Worm (Caenorhabditis elegans): ENCODE measurements around the gene col-3.
A peak's percentile ranks its signal among the peaks of the same experiment; 100 is the strongest.

col-3 gene

DNA sequence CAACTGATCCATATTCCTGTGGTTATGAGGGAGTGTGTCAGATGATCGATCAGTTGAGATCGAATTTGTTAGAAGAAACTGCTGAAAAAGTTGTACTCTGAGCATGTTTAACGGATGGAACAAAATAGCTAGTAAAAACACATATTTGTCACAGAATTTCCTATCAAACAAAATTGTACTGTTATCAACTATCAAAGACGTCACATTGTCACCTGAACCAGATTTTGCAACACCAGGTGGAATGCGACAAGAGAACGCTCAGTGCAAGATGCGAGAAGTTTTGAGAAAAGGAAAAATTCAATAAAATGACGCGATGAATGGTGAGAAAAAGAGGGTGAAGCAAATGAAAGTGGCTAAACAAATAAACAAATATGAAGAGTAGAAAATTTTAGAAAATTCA is 43.0 kb downstream of the col-3 start:
- TF ChIP-seq fkh-10 (GFP tag; optimal IDR thresholded peaks at IDR 0.05) = no peak
- peak; percentile 23 for TF ChIP-seq nhr-77 (tag; optimal IDR thresholded peaks at IDR 0.05)
- TF ChIP-seq nhr-76 (tag; optimal IDR thresholded peaks at IDR 0.05) = no peak
- TF ChIP-seq dpl-1 (GFP tag; optimal IDR thresholded peaks at IDR 0.05) = peak; percentile 13
- no peak for TF ChIP-seq daf-8 (GFP tag; IDR thresholded peaks at IDR 0.05)
- TF ChIP-seq hlh-11 (tag; optimal IDR thresholded peaks at IDR 0.05) = peak; percentile 46
- TF ChIP-seq zag-1 (tag; optimal IDR thresholded peaks at IDR 0.05) = no peak
- TF ChIP-seq dve-1 (tag; optimal IDR thresholded peaks at IDR 0.05; ENCODE audit: insufficient read depth) = peak; percentile 45
- no peak for TF ChIP-seq snpc-1.2 (GFP tag; IDR thresholded peaks at IDR 0.05)
- no peak for TF ChIP-seq vab-7 (GFP tag; IDR thresholded peaks at IDR 0.05)
- TF ChIP-seq ceh-62 (tag; optimal IDR thresholded peaks at IDR 0.05) = no peak
- no peak for TF ChIP-seq ces-1 (GFP tag; optimal IDR thresholded peaks at IDR 0.05)
- no peak for TF ChIP-seq F26F4.8 (GFP tag; conservative IDR thresholded peaks at IDR 0.05)
- peak; percentile 13 for TF ChIP-seq hlh-30 (tag; optimal IDR thresholded peaks at IDR 0.05; ENCODE audit: insufficient read depth)
- TF ChIP-seq spr-3 (GFP tag; optimal IDR thresholded peaks at IDR 0.05) = no peak
- TF ChIP-seq saeg-2 (GFP tag; IDR thresholded peaks at IDR 0.05) = no peak
- no peak for TF ChIP-seq daf-16 (GFP tag; optimal IDR thresholded peaks at IDR 0.05)
- TF ChIP-seq daf-16 (tag; optimal IDR thresholded peaks at IDR 0.05) = peak; percentile 26
- no peak for TF ChIP-seq rbr-2 (tag; optimal IDR thresholded peaks at IDR 0.05)
- TF ChIP-seq Y105C5A.15 (GFP tag; IDR thresholded peaks at IDR 0.05) = no peak
- TF ChIP-seq nhr-28 (tag; optimal IDR thresholded peaks at IDR 0.05) = peak; percentile 67
- no peak for TF ChIP-seq set-16 (GFP tag; IDR thresholded peaks at IDR 0.05)
- no peak for TF ChIP-seq nhr-11 (tag; optimal IDR thresholded peaks at IDR 0.05)
- TF ChIP-seq aly-2 (tag; optimal IDR thresholded peaks at IDR 0.05) = no peak
- TF ChIP-seq tag-97 (GFP tag; IDR thresholded peaks at IDR 0.05) = no peak
- TF ChIP-seq lir-3 (tag; optimal IDR thresholded peaks at IDR 0.05) = no peak

DNA sequence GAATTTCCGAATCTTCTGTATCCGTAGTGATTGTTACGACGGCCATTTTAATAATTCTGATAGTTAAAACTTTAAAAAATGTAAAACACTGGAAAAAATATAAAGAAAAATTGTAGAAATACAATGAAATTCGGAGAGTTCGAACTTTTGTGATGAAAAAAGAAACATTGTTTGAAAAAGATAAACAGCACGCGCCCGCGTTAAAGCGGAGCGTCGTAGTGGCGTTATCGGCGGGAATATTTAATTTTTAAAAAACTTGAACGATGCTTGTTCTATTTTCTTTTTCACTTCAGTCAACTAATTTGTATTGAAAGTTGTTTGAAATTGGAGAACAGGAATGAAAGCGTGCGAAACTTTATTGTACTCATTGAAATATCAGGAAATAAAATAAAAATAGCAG is 45.0 kb downstream of the col-3 start, which contains the start of gene npp-23:
npp-23 (minus strand) TSS at position 56 of the 400 bp plus-strand sequence.
- TF ChIP-seq T20F7.1 (GFP tag; optimal IDR thresholded peaks at IDR 0.05) (peak; percentile 96), zip-11 (GFP tag; IDR thresholded peaks at IDR 0.05) (no peak), mdl-1 (tag; optimal IDR thresholded peaks at IDR 0.05) (peak in 1 of 2 experiments; percentile 4), dpl-1 (GFP tag; optimal IDR thresholded peaks at IDR 0.05) (peak; percentile 95), php-3 (GFP tag; IDR thresholded peaks at IDR 0.05) (no peak), Y5F2A.4 (GFP tag; optimal IDR thresholded peaks at IDR 0.05) (no peak), hlh-30 (tag; optimal IDR thresholded peaks at IDR 0.05; ENCODE audit: insufficient read depth) (peak; percentile 46), mes-2 (tag; optimal IDR thresholded peaks at IDR 0.05; ENCODE audit: poor library complexity, severe bottlenecking) (peak; percentile 62), egl-27 (tag; optimal IDR thresholded peaks at IDR 0.05) (no peak), rbr-2 (tag; optimal IDR thresholded peaks at IDR 0.05) (no peak), snpc-4 (tag; optimal IDR thresholded peaks at IDR 0.05) (no peak), fkh-10 (GFP tag; optimal IDR thresholded peaks at IDR 0.05) (no peak), daf-8 (GFP tag; IDR thresholded peaks at IDR 0.05) (no peak), Y48G9A.11 (GFP tag; IDR thresholded peaks at IDR 0.05) (peak; percentile 89)

DNA sequence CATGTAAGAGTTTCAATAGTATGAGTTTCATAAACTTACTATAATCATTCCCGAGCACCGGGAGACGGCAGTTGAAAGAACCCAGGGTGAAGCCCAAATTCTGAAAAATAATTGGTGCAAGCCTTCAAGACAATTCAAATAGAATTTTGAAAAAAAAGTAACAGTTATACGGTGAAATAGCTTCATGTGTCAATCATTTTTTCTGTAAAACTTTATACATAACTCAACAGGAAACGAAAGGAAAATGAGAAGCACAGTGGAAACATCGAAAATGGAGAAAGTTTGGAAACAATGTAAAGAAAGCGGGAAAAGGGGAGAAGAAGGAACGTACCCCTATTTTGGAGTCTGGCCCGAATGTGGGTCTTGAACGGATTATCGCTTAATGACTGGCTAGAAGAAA is 48.4 kb downstream of the col-3 start, which contains the start of gene C09G9.3:
C09G9.3 (minus strand) TSS at position 101 of the 400 bp plus-strand sequence.
- TF ChIP-seq nhr-10 (tag; optimal IDR thresholded peaks at IDR 0.05) = no peak
- TF ChIP-seq ceh-82 (tag; optimal IDR thresholded peaks at IDR 0.05) = no peak
- no peak for TF ChIP-seq ZK337.2 (GFP tag; IDR thresholded peaks at IDR 0.05)
- no peak for TF ChIP-seq ZK546.5 (tag; optimal IDR thresholded peaks at IDR 0.05)
- no peak for TF ChIP-seq spr-1 (tag; optimal IDR thresholded peaks at IDR 0.05)
- TF ChIP-seq lin-39 (tag; optimal IDR thresholded peaks at IDR 0.05) = no peak
- TF ChIP-seq lim-7 (GFP tag; IDR thresholded peaks at IDR 0.05) = no peak
- no peak for TF ChIP-seq nhr-6 (tag; optimal IDR thresholded peaks at IDR 0.05)
- no peak for TF ChIP-seq snpc-1.2 (GFP tag; IDR thresholded peaks at IDR 0.05)
- no peak for TF ChIP-seq mep-1 (tag; optimal IDR thresholded peaks at IDR 0.05)
- TF ChIP-seq dmd-6 (GFP tag; IDR thresholded peaks at IDR 0.05) = no peak
- TF ChIP-seq daf-19 (GFP tag; conservative IDR thresholded peaks at IDR 0.05) = no peak
